Fruit fly (Drosophila melanogaster) whole organism, embryonic: ENCODE measurements around the gene Dlip1.

Experiments used
- Asciz ChIP-seq: fragments of 200-800 bp; sonication (Bioruptor generic); optimal IDR thresholded peaks from 2 replicates; lab custom pipeline; 2017; ENCODE audit warnings: missing biosample characterization, mild to moderate bottlenecking, missing genetic modification characterization, missing genetic modification reagents
- CG10274 ChIP-seq: fragments of 200-800 bp; sonication (Bioruptor generic); optimal IDR thresholded peaks from 3 replicates; lab custom pipeline; 2017; ENCODE audit warnings: missing biosample characterization, mild to moderate bottlenecking, missing genetic modification characterization
- CG10462 ChIP-seq: fragments of 200-800 bp; sonication (Bioruptor generic); optimal IDR thresholded peaks from 2 replicates; lab custom pipeline; 2016; ENCODE audit warnings: missing biosample characterization, missing genetic modification characterization
- CG13287 ChIP-seq: fragments of 200-800 bp; sonication (Bioruptor generic); IDR thresholded peaks from 2 replicates; pipeline ENCODE4 v1.3.6; 2022; ENCODE audit warnings: missing biosample characterization, missing genetic modification characterization; ENCODE audit not compliant: partially characterized antibody
- CG14014 ChIP-seq: fragments of 200-800 bp; sonication (Bioruptor generic); IDR thresholded peaks from 2 replicates; pipeline ENCODE4 v1.3.6; 2022; ENCODE audit warnings: missing biosample characterization, missing genetic modification characterization
- CG14860 ChIP-seq: fragments of 200-800 bp; sonication (Bioruptor generic); IDR thresholded peaks from 3 replicates; pipeline ENCODE4 v1.3.6; 2022; ENCODE audit warnings: missing biosample characterization, missing genetic modification characterization; ENCODE audit not compliant: partially characterized antibody
- CG1603 ChIP-seq: fragments of 200-800 bp; sonication (Bioruptor generic); optimal IDR thresholded peaks from 2 replicates; lab custom pipeline; 2019; ENCODE audit warnings: missing biosample characterization, mild to moderate bottlenecking, missing genetic modification characterization, moderate library complexity
- CG17385 ChIP-seq: fragments of 200-800 bp; sonication (Bioruptor generic); optimal IDR thresholded peaks from 3 replicates; lab custom pipeline; 2018; ENCODE audit warnings: missing biosample characterization, mild to moderate bottlenecking, missing genetic modification characterization
- CG17568 ChIP-seq: fragments of 200-800 bp; sonication (Bioruptor generic); optimal IDR thresholded peaks from 2 replicates; lab custom pipeline; 2018; ENCODE audit warnings: missing biosample characterization, mild to moderate bottlenecking, missing genetic modification characterization, moderate library complexity
- CG18011 ChIP-seq: fragments of 200-800 bp; sonication (Bioruptor generic); optimal IDR thresholded peaks from 2 replicates; lab custom pipeline; 2017; ENCODE audit warnings: missing biosample characterization, missing genetic modification characterization, mild to moderate bottlenecking, moderate library complexity, missing genotype
- CG2116 ChIP-seq: fragments of 200-800 bp; sonication (Bioruptor generic); optimal IDR thresholded peaks from 3 replicates; lab custom pipeline; 2018; ENCODE audit warnings: missing biosample characterization, mild to moderate bottlenecking, missing genetic modification characterization
- CG30403 ChIP-seq: fragments of 200-800 bp; sonication (Bioruptor generic); optimal IDR thresholded peaks from 3 replicates; lab custom pipeline; 2016; ENCODE audit warnings: missing biosample characterization, missing genetic modification characterization
- CG3065 ChIP-seq: fragments of 200-800 bp; sonication (Bioruptor generic); optimal IDR thresholded peaks from 2 replicates; lab custom pipeline; 2016; ENCODE audit warnings: missing biosample characterization, missing genetic modification characterization
- CG31441 ChIP-seq: fragments of 200-800 bp; sonication (Bioruptor generic); IDR thresholded peaks from 2 replicates; pipeline ENCODE4 v1.3.6; 2022; ENCODE audit warnings: missing biosample characterization, missing genetic modification characterization
- CG34376 ChIP-seq: fragments of 200-800 bp; sonication (Bioruptor generic); optimal IDR thresholded peaks from 2 replicates; lab custom pipeline; 2018; ENCODE audit warnings: missing biosample characterization, mild to moderate bottlenecking, missing genetic modification characterization
- CG4328 ChIP-seq: fragments of 200-800 bp; sonication (Bioruptor generic); optimal IDR thresholded peaks from 3 replicates; lab custom pipeline; 2017; ENCODE audit warnings: missing biosample characterization, missing genetic modification reagents, missing genetic modification characterization
- CG4424 ChIP-seq: fragments of 200-800 bp; sonication (Bioruptor generic); optimal IDR thresholded peaks from 3 replicates; lab custom pipeline; 2016; ENCODE audit warnings: missing biosample characterization, missing genetic modification characterization
- CG5953 ChIP-seq: fragments of 200-800 bp; sonication (Bioruptor generic); IDR thresholded peaks from 2 replicates; pipeline ENCODE4 v1.3.6; 2022; ENCODE audit warnings: missing biosample characterization, missing genetic modification characterization
- CG6654 ChIP-seq: fragments of 200-800 bp; sonication (Bioruptor generic); optimal IDR thresholded peaks from 2 replicates; lab custom pipeline; 2017; ENCODE audit warnings: missing biosample characterization, mild to moderate bottlenecking, missing genetic modification characterization
- CG6791 ChIP-seq: fragments of 200-800 bp; sonication (Bioruptor generic); IDR thresholded peaks from 3 replicates; pipeline ENCODE4 v1.3.6; 2022; ENCODE audit warnings: missing biosample characterization, missing genetic modification characterization; ENCODE audit not compliant: partially characterized antibody
- CG7963 ChIP-seq: fragments of 200-800 bp; sonication (Bioruptor generic); IDR thresholded peaks from 3 replicates; pipeline ENCODE4 v1.3.6; 2022; ENCODE audit warnings: missing biosample characterization, missing genetic modification characterization; ENCODE audit not compliant: partially characterized antibody
- CG8089 ChIP-seq: fragments of 200-800 bp; sonication (Bioruptor generic); optimal IDR thresholded peaks from 3 replicates; lab custom pipeline; 2016; ENCODE audit warnings: missing biosample characterization, missing genetic modification characterization
- CG8290 ChIP-seq, 3 experiments: fragments of 200-800 bp; sonication (Bioruptor generic); optimal IDR thresholded peaks; 2 replicates each; lab custom pipeline; 2016 to 2019; ENCODE audit warnings: missing biosample characterization in 3 of 3, missing genetic modification characterization in 3 of 3, mild to moderate bottlenecking in 2 of 3, moderate library complexity in 1 of 3
- CHES-1-like ChIP-seq: fragments of 200-800 bp; sonication (Bioruptor generic); optimal IDR thresholded peaks from 2 replicates; lab custom pipeline; 2016; ENCODE audit warnings: missing biosample characterization, missing genetic modification characterization
- CoRest ChIP-seq: fragments of 200-800 bp; sonication (Bioruptor generic); optimal IDR thresholded peaks from 3 replicates; lab custom pipeline; 2018; ENCODE audit warnings: missing biosample characterization, mild to moderate bottlenecking, missing genetic modification characterization, moderate library complexity
- Deaf1 ChIP-seq: fragments of 200-800 bp; optimal IDR thresholded peaks from 3 replicates; lab custom pipeline; 2019; ENCODE audit warnings: missing biosample characterization, mild to moderate bottlenecking, missing genetic modification characterization, moderate library complexity
- Dfd ChIP-seq, 2 experiments: fragments of >200 bp; optimal IDR thresholded peaks; 2 replicates each; lab custom pipeline; 2017; ENCODE audit warnings: missing biosample characterization in 2 of 2, missing genetic modification characterization in 2 of 2
- HLH3B ChIP-seq: fragments of 200-800 bp; sonication (Bioruptor generic); IDR thresholded peaks from 2 replicates; pipeline ENCODE4 v1.3.6; 2022; ENCODE audit warnings: missing biosample characterization, missing genetic modification characterization
- HLH54F ChIP-seq: fragments of 200-800 bp; sonication (Bioruptor generic); optimal IDR thresholded peaks from 3 replicates; lab custom pipeline; 2016; ENCODE audit warnings: missing biosample characterization, missing genetic modification characterization
- HLHmδ ChIP-seq: fragments of 200-800 bp; sonication (Bioruptor generic); optimal IDR thresholded peaks from 2 replicates; lab custom pipeline; 2018; ENCODE audit warnings: missing biosample characterization, mild to moderate bottlenecking, missing genetic modification characterization, moderate library complexity
- Mrtf ChIP-seq: fragments of 200-800 bp; sonication (Bioruptor generic); IDR thresholded peaks from 3 replicates; pipeline ENCODE4 v1.3.6; 2022; ENCODE audit warnings: missing biosample characterization, missing genetic modification characterization
- NFAT ChIP-seq: fragments of 200-800 bp; sonication (Bioruptor generic); IDR thresholded peaks from 2 replicates; pipeline ENCODE4 v1.3.6; 2022; ENCODE audit warnings: missing biosample characterization, missing genetic modification characterization
- abd-A ChIP-seq: fragments of 200-800 bp; sonication (Bioruptor generic); optimal IDR thresholded peaks from 3 replicates; lab custom pipeline; 2019; ENCODE audit warnings: missing biosample characterization, mild to moderate bottlenecking, missing genetic modification characterization, moderate library complexity
- ash1 ChIP-seq: fragments of 200-800 bp; sonication (Bioruptor generic); optimal IDR thresholded peaks from 2 replicates; lab custom pipeline; 2018; ENCODE audit warnings: missing biosample characterization, mild to moderate bottlenecking, missing genetic modification characterization
- bcd ChIP-seq: fragments of 200-800 bp; sonication (Bioruptor generic); optimal IDR thresholded peaks from 2 replicates; lab custom pipeline; 2017; ENCODE audit warnings: missing biosample characterization, mild to moderate bottlenecking, missing genetic modification characterization
- chinmo ChIP-seq: fragments of 200-800 bp; sonication (Bioruptor generic); IDR thresholded peaks from 4 replicates; pipeline ENCODE4 v1.3.6; 2022; ENCODE audit warnings: missing biosample characterization, missing genetic modification characterization; ENCODE audit not compliant: partially characterized antibody
- corto ChIP-seq: fragments of 200-800 bp; sonication (Bioruptor generic); optimal IDR thresholded peaks from 2 replicates; lab custom pipeline; 2016; ENCODE audit warnings: missing biosample characterization, mild to moderate bottlenecking, missing genetic modification characterization, moderate library complexity
- da ChIP-seq: fragments of 200-800 bp; sonication (Bioruptor generic); optimal IDR thresholded peaks from 2 replicates; lab custom pipeline; 2016; ENCODE audit warnings: missing biosample characterization, missing genetic modification characterization
- danr ChIP-seq: fragments of 200-800 bp; sonication (Bioruptor generic); IDR thresholded peaks from 2 replicates; pipeline ENCODE4 v1.3.6; 2022; ENCODE audit warnings: missing biosample characterization, missing genetic modification characterization
- exex ChIP-seq: fragments of 200-800 bp; sonication (Bioruptor generic); optimal IDR thresholded peaks from 4 replicates; lab custom pipeline; 2018; ENCODE audit warnings: missing biosample characterization, mild to moderate bottlenecking, missing genetic modification characterization, moderate library complexity
- ken ChIP-seq: fragments of 200-800 bp; sonication (Bioruptor generic); IDR thresholded peaks from 3 replicates; pipeline ENCODE4 v1.3.6; 2022; ENCODE audit warnings: missing biosample characterization, missing genetic modification characterization
- nau ChIP-seq: fragments of 200-800 bp; sonication (Bioruptor generic); optimal IDR thresholded peaks from 3 replicates; lab custom pipeline; 2017; ENCODE audit warnings: missing biosample characterization, mild to moderate bottlenecking, missing genetic modification characterization, missing genetic modification reagents
- pho ChIP-seq: fragments of 200-800 bp; sonication (Bioruptor generic); optimal IDR thresholded peaks from 2 replicates; lab custom pipeline; 2016; ENCODE audit warnings: missing biosample characterization, missing genetic modification characterization
- pros ChIP-seq: fragments of 200-800 bp; sonication (Bioruptor generic); optimal IDR thresholded peaks from 3 replicates; lab custom pipeline; 2019; ENCODE audit warnings: missing biosample characterization, mild to moderate bottlenecking, missing genetic modification characterization, moderate library complexity
- ro ChIP-seq: fragments of 200-800 bp; sonication (Bioruptor generic); IDR thresholded peaks from 2 replicates; pipeline ENCODE4 v1.3.6; 2022; ENCODE audit warnings: missing biosample characterization, missing genetic modification characterization
- scrt ChIP-seq: fragments of 200-800 bp; sonication (Bioruptor generic); optimal IDR thresholded peaks from 2 replicates; lab custom pipeline; 2018; ENCODE audit warnings: missing biosample characterization, mild to moderate bottlenecking, missing genetic modification characterization, moderate library complexity
- sob ChIP-seq: fragments of 200-800 bp; sonication (Bioruptor generic); IDR thresholded peaks from 2 replicates; pipeline ENCODE4 v1.3.6; 2022; ENCODE audit warnings: missing biosample characterization, missing genetic modification characterization
- tll ChIP-seq, 2 experiments: fragments of 200-800 bp in 1 of 2; fragments of >200 bp in 1 of 2; sonication (Bioruptor generic) in 1 of 2; optimal IDR thresholded peaks; 2 replicates each; lab custom pipeline; 2017 to 2019; ENCODE audit warnings: missing biosample characterization in 2 of 2, missing genetic modification characterization in 2 of 2, mild to moderate bottlenecking in 1 of 2, moderate library complexity in 1 of 2

Gene Dlip1

DNA sequence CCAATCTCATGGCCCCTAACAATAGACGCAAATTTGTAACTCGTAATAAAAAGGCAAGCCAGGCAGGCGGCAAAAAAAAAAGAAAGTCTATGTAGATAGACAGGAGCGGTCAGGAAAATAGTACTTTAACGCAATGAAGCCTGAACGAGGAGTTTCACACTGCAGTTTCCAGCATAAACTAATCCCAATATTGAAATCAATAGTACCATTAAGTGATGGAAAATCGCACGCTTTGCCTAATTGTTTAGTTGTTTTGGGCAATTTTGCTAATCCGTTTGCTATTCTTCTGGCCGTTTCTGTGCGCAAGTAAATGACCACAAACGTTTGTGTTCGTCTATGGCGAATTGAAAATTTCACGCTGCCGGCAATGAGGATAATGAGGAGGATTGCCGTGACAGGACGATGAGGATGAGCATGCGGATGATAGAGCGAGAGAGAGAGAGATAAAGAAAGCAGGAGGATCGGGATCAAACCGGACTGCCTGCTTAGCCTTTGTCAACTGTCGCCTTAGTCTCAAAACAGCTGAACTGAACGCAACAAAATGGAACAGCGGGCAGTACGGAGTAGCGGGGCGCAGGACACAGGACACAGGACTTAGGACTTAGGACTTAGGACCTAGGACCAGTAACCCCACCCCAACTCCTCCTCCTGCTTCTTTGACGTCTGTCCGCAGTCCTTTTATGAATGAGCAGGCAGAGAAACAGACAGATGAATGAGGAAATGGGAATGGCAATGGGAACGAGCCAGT, 31.0 kb upstream of the Dlip1 start (continued):
- TF ChIP-seq Asciz (GFP tag; lab: Kevin White, UChicago) = no peak
- TF ChIP-seq abd-A (tag; lab: Kevin White, UChicago) = no peak
- TF ChIP-seq CG8089 (GFP tag; lab: Kevin White, UChicago) = no peak
- no peak for TF ChIP-seq NFAT (GFP tag; lab: Robert Waterston, UW)
- no peak for TF ChIP-seq pho (GFP tag; lab: Kevin White, UChicago)
- no peak for TF ChIP-seq CG13287 (GFP tag; lab: Robert Waterston, UW)
- TF ChIP-seq corto = no peak
- TF ChIP-seq CG2116 (GFP tag; lab: Kevin White, UChicago) = no peak
- 0 out of 2 replicates have a peak, but pooled peaks have one; percentile 18 for TF ChIP-seq HLH3B (GFP tag; lab: Robert Waterston, UW)
- no peak for TF ChIP-seq CG6654 (GFP tag; lab: Kevin White, UChicago)
- no peak for TF ChIP-seq nau (GFP tag; lab: Kevin White, UChicago)
- no peak for TF ChIP-seq scrt (GFP tag; lab: Kevin White, UChicago)
- no peak for TF ChIP-seq CG10462 (GFP tag; lab: Kevin White, UChicago)
- peak; percentile 7; the same call in 1 of the 3 replicates for TF ChIP-seq ken (GFP tag; lab: Robert Waterston, UW)
- TF ChIP-seq ro (GFP tag; lab: Robert Waterston, UW) = no peak
- TF ChIP-seq CG14860 (GFP tag; lab: Robert Waterston, UW) = no peak
- no peak for TF ChIP-seq CG10274 (GFP tag; lab: Kevin White, UChicago)
- TF ChIP-seq CG4328 (GFP tag; lab: Kevin White, UChicago) = no peak
- TF ChIP-seq CG17385 (GFP tag; lab: Kevin White, UChicago) = no peak
- no peak for TF ChIP-seq Dfd (GFP tag; optimal IDR thresholded peaks at IDR 0.05; lab: Kevin White, UChicago)
- no peak for TF ChIP-seq Mrtf (GFP tag; lab: Robert Waterston, UW)
- TF ChIP-seq HLHmδ (GFP tag; lab: Kevin White, UChicago) = no peak
- no peak for TF ChIP-seq CG34376 (GFP tag; lab: Kevin White, UChicago)
- peak; percentile 2 for TF ChIP-seq CoRest
- TF ChIP-seq CG4424 (GFP tag; lab: Kevin White, UChicago) = peak; percentile 3
- no peak for TF ChIP-seq CG14014
- TF ChIP-seq da (GFP tag; lab: Kevin White, UChicago) = no peak
- peak; percentile 30 for TF ChIP-seq CG30403 (GFP tag; lab: Kevin White, UChicago)
- no peak for TF ChIP-seq CG5953 (GFP tag; lab: Robert Waterston, UW)
- no peak for TF ChIP-seq CG7963 (GFP tag; lab: Robert Waterston, UW)
- no peak for TF ChIP-seq chinmo
- peak; percentile 95 for TF ChIP-seq pros (GFP tag; lab: Kevin White, UChicago)
- no peak for TF ChIP-seq HLH54F (GFP tag; lab: Kevin White, UChicago)
- no peak for TF ChIP-seq exex (tag; lab: Kevin White, UChicago)
- TF ChIP-seq CG1603 (tag; lab: Kevin White, UChicago) = peak; percentile 45
- TF ChIP-seq bcd = peak; percentile 17
- no peak for TF ChIP-seq Deaf1 (tag; lab: Kevin White, UChicago)
- no peak for TF ChIP-seq sob
- TF ChIP-seq ash1 (GFP tag; lab: Kevin White, UChicago) = no peak
- TF ChIP-seq CG18011 (GFP tag; lab: Kevin White, UChicago) = no peak
- TF ChIP-seq CG3065 (GFP tag; lab: Kevin White, UChicago) = no peak
- no peak for TF ChIP-seq CG8290 (GFP tag; optimal IDR thresholded peaks at IDR 0.05; lab: Kevin White, UChicago)
- peak in 1 of 2 experiments; percentile 36 for TF ChIP-seq CG8290 (tag; optimal IDR thresholded peaks at IDR 0.05; lab: Kevin White, UChicago)
- no peak for TF ChIP-seq CG6791 (GFP tag; lab: Robert Waterston, UW)
- peak in 1 of 2 experiments; percentile 54 for TF ChIP-seq tll (GFP tag; optimal IDR thresholded peaks at IDR 0.05; lab: Kevin White, UChicago)
- TF ChIP-seq CHES-1-like (GFP tag; lab: Kevin White, UChicago) = no peak
- TF ChIP-seq CG17568 = no peak
- TF ChIP-seq CG31441 (GFP tag; lab: Robert Waterston, UW) = no peak
- no peak for TF ChIP-seq danr (GFP tag; lab: Robert Waterston, UW)
